Fruit fly (Drosophila melanogaster) whole organism, prepupa: ENCODE data around the gene hyx.

Experiments
- Blimp-1 ChIP-seq: fragments of 200-800 bp; sonication (Bioruptor generic); optimal IDR thresholded peaks from 3 replicates; lab custom pipeline; 2017; ENCODE audit warnings: missing biosample characterization, missing genetic modification characterization, mild to moderate bottlenecking, moderate library complexity, missing genetic modification reagents
- CG10631 ChIP-seq: fragments of 200-800 bp; sonication (Bioruptor generic); optimal IDR thresholded peaks from 2 replicates; lab custom pipeline; 2016; ENCODE audit warnings: missing biosample characterization, missing genetic modification characterization
- CG10669 ChIP-seq: fragments of 200-800 bp; sonication (Bioruptor generic); optimal IDR thresholded peaks from 3 replicates; lab custom pipeline; 2018; ENCODE audit warnings: missing biosample characterization, mild to moderate bottlenecking, missing genetic modification characterization, moderate library complexity
- CG11294 ChIP-seq: fragments of 200-800 bp; sonication (Bioruptor generic); IDR thresholded peaks from 2 replicates; pipeline ENCODE4 v1.3.6; 2022; ENCODE audit warnings: missing biosample characterization, missing genetic modification characterization
- CG11762 ChIP-seq: fragments of 200-800 bp; sonication (Bioruptor generic); optimal IDR thresholded peaks from 3 replicates; lab custom pipeline; 2016; ENCODE audit warnings: missing biosample characterization, missing genetic modification characterization; ENCODE audit not compliant: insufficient read depth
- CG15336 ChIP-seq: fragments of 200-800 bp; sonication (Bioruptor generic); IDR thresholded peaks from 2 replicates; pipeline ENCODE4 v1.3.6; 2022; ENCODE audit warnings: missing biosample characterization, missing genetic modification characterization
- CG1621 ChIP-seq: fragments of 200-800 bp; sonication (Bioruptor generic); optimal IDR thresholded peaks from 3 replicates; lab custom pipeline; 2018; ENCODE audit warnings: missing biosample characterization, mild to moderate bottlenecking, missing genetic modification characterization
- CG3032 ChIP-seq: fragments of 200-800 bp; optimal IDR thresholded peaks from 2 replicates; lab custom pipeline; 2019; ENCODE audit warnings: missing biosample characterization, mild to moderate bottlenecking, missing genetic modification characterization, moderate library complexity
- CG31627 ChIP-seq: fragments of 200-800 bp; sonication (Bioruptor generic); optimal IDR thresholded peaks from 3 replicates; lab custom pipeline; 2016; ENCODE audit warnings: missing biosample characterization, missing genetic modification characterization
- CG34406 ChIP-seq: fragments of 200-800 bp; sonication (Bioruptor generic); optimal IDR thresholded peaks from 3 replicates; lab custom pipeline; 2016; ENCODE audit warnings: missing biosample characterization, missing genetic modification characterization
- CG3919 ChIP-seq: fragments of 200-800 bp; sonication (Bioruptor generic); optimal IDR thresholded peaks from 3 replicates; lab custom pipeline; 2016; ENCODE audit warnings: missing biosample characterization, missing genetic modification characterization
- CG6163 ChIP-seq: fragments of 200-800 bp; sonication (Bioruptor generic); IDR thresholded peaks from 3 replicates; pipeline ENCODE4 v1.3.6; 2022; ENCODE audit warnings: missing biosample characterization, missing genetic modification characterization
- CG6276 ChIP-seq: fragments of 200-800 bp; sonication (Bioruptor generic); optimal IDR thresholded peaks from 2 replicates; lab custom pipeline; 2017; ENCODE audit warnings: missing biosample characterization, mild to moderate bottlenecking, missing genetic modification characterization
- CG6808 ChIP-seq: fragments of 200-800 bp; sonication (Bioruptor generic); optimal IDR thresholded peaks from 3 replicates; lab custom pipeline; 2017; ENCODE audit warnings: missing biosample characterization, missing genetic modification characterization, mild to moderate bottlenecking, moderate library complexity, missing genetic modification reagents
- CG6854 ChIP-seq: fragments of 200-800 bp; sonication (Bioruptor generic); optimal IDR thresholded peaks from 2 replicates; lab custom pipeline; 2017; ENCODE audit warnings: missing biosample characterization, mild to moderate bottlenecking, missing genetic modification characterization
- CG8119 ChIP-seq: fragments of 200-800 bp; sonication (Bioruptor generic); IDR thresholded peaks from 3 replicates; pipeline ENCODE4 v1.3.6; 2022; ENCODE audit warnings: missing biosample characterization, missing genetic modification characterization
- CG8319 ChIP-seq: fragments of 200-800 bp; sonication (Bioruptor generic); optimal IDR thresholded peaks from 3 replicates; lab custom pipeline; 2016; ENCODE audit warnings: missing biosample characterization, missing genetic modification characterization
- CG8632 ChIP-seq: fragments of 200-800 bp; sonication (Bioruptor generic); optimal IDR thresholded peaks from 3 replicates; lab custom pipeline; 2016; ENCODE audit warnings: missing biosample characterization, missing genetic modification characterization
- CG9139 ChIP-seq: fragments of 200-800 bp; sonication (Bioruptor generic); optimal IDR thresholded peaks from 3 replicates; lab custom pipeline; 2017; ENCODE audit warnings: missing biosample characterization, mild to moderate bottlenecking, missing genetic modification characterization
- Eip75B ChIP-seq: fragments of 200-800 bp; sonication (Bioruptor generic); optimal IDR thresholded peaks from 3 replicates; lab custom pipeline; 2016; ENCODE audit warnings: missing biosample characterization, missing genetic modification characterization
- Eip78C ChIP-seq: fragments of 200-800 bp; sonication (Bioruptor generic); peaks from one replicate; lab custom pipeline; 2016; ENCODE audit warnings: missing biosample characterization, missing genetic modification characterization
- Eip93F ChIP-seq: fragments of 200-800 bp; sonication (Bioruptor generic); optimal IDR thresholded peaks from 2 replicates; lab custom pipeline; 2016; ENCODE audit warnings: missing biosample characterization, mild to moderate bottlenecking, missing genetic modification characterization
- Ets21C ChIP-seq: fragments of 200-800 bp; sonication (Bioruptor generic); optimal IDR thresholded peaks from 3 replicates; lab custom pipeline; 2016; ENCODE audit warnings: missing biosample characterization, missing genetic modification characterization
- Ets96B ChIP-seq: fragments of 200-800 bp; optimal IDR thresholded peaks from 2 replicates; lab custom pipeline; 2019; ENCODE audit warnings: missing biosample characterization, mild to moderate bottlenecking, missing genetic modification characterization, moderate library complexity
- Gug ChIP-seq: fragments of 200-800 bp; sonication (Bioruptor generic); IDR thresholded peaks from 2 replicates; pipeline ENCODE4 v1.3.6; 2022; ENCODE audit warnings: missing biosample characterization, missing genetic modification characterization
- Hr4 ChIP-seq: fragments of 200-800 bp; sonication (Bioruptor generic); optimal IDR thresholded peaks from 3 replicates; lab custom pipeline; 2016; ENCODE audit warnings: missing biosample characterization, missing genetic modification characterization
- Met ChIP-seq: fragments of 200-800 bp; sonication (Bioruptor generic); optimal IDR thresholded peaks from 3 replicates; lab custom pipeline; 2016; ENCODE audit warnings: missing biosample characterization, missing genetic modification characterization
- OdsH ChIP-seq: fragments of 200-800 bp; sonication (Bioruptor generic); optimal IDR thresholded peaks from 3 replicates; lab custom pipeline; 2016; ENCODE audit warnings: missing biosample characterization, missing genetic modification characterization
- Smox ChIP-seq: fragments of 200-800 bp; sonication (Bioruptor generic); optimal IDR thresholded peaks from 3 replicates; lab custom pipeline; 2016; ENCODE audit warnings: missing biosample characterization, missing genetic modification characterization
- Sox14 ChIP-seq: fragments of 200-800 bp; sonication (Bioruptor generic); optimal IDR thresholded peaks from 3 replicates; lab custom pipeline; 2016; ENCODE audit warnings: missing biosample characterization, missing genetic modification characterization
- achi ChIP-seq: fragments of 200-800 bp; sonication (Bioruptor generic); optimal IDR thresholded peaks from 3 replicates; lab custom pipeline; 2016; ENCODE audit warnings: missing biosample characterization, missing genetic modification characterization
- acj6 ChIP-seq: fragments of 200-800 bp; sonication (Bioruptor generic); optimal IDR thresholded peaks from 3 replicates; lab custom pipeline; 2016; ENCODE audit warnings: missing biosample characterization, missing genetic modification characterization
- cyc ChIP-seq: fragments of 200-800 bp; sonication (Bioruptor generic); optimal IDR thresholded peaks from 3 replicates; lab custom pipeline; 2016; ENCODE audit warnings: missing biosample characterization, missing genetic modification characterization
- eg ChIP-seq: fragments of 200-800 bp; sonication (Bioruptor generic); IDR thresholded peaks from 3 replicates; pipeline ENCODE4 v1.3.6; 2022; ENCODE audit warnings: missing biosample characterization, missing genetic modification characterization
- esn ChIP-seq: fragments of 200-800 bp; sonication (Bioruptor generic); optimal IDR thresholded peaks from 2 replicates; lab custom pipeline; 2016; ENCODE audit warnings: missing biosample characterization, mild to moderate bottlenecking, missing genetic modification characterization, moderate library complexity
- fd59A ChIP-seq: fragments of 200-800 bp; sonication (Bioruptor generic); optimal IDR thresholded peaks from 2 replicates; lab custom pipeline; 2017; ENCODE audit warnings: missing biosample characterization, mild to moderate bottlenecking, missing genetic modification characterization, missing genetic modification reagents
- fd85E ChIP-seq: fragments of 200-800 bp; sonication (Bioruptor generic); optimal IDR thresholded peaks from 3 replicates; lab custom pipeline; 2016; ENCODE audit warnings: missing biosample characterization, missing genetic modification characterization
- fkh ChIP-seq: fragments of 200-800 bp; sonication (Bioruptor generic); optimal IDR thresholded peaks from 3 replicates; lab custom pipeline; 2017; ENCODE audit warnings: missing biosample characterization, mild to moderate bottlenecking, missing genetic modification characterization, moderate library complexity
- lz ChIP-seq: fragments of 200-800 bp; sonication (Bioruptor generic); optimal IDR thresholded peaks from 3 replicates; lab custom pipeline; 2016; ENCODE audit warnings: missing biosample characterization, missing genetic modification characterization
- pdm3 ChIP-seq: fragments of 200-800 bp; sonication (Bioruptor generic); optimal IDR thresholded peaks from 3 replicates; lab custom pipeline; 2016; ENCODE audit warnings: missing biosample characterization, missing genetic modification characterization
- salr ChIP-seq, 2 experiments: fragments of 200-800 bp; sonication (Bioruptor generic); optimal IDR thresholded peaks; 3 replicates each; lab custom pipeline; 2016 to 2018; ENCODE audit warnings: missing biosample characterization in 2 of 2, missing genetic modification characterization in 2 of 2, mild to moderate bottlenecking in 1 of 2
- spab ChIP-seq: fragments of 200-800 bp; sonication (Bioruptor generic); optimal IDR thresholded peaks from 2 replicates; lab custom pipeline; 2017; ENCODE audit warnings: missing biosample characterization, mild to moderate bottlenecking, missing genetic modification characterization, missing genetic modification reagents
- ss ChIP-seq, 2 experiments: fragments of 200-800 bp; sonication (Bioruptor generic); optimal IDR thresholded peaks; 2 replicates in 1 of 2; 3 replicates in 1 of 2; lab custom pipeline; 2017 to 2018; ENCODE audit warnings: mild to moderate bottlenecking in 2 of 2, missing biosample characterization in 2 of 2, missing genetic modification characterization in 2 of 2, moderate library complexity in 1 of 2
- topi ChIP-seq: fragments of 200-800 bp; sonication (Bioruptor generic); optimal IDR thresholded peaks from 3 replicates; lab custom pipeline; 2016; ENCODE audit warnings: missing biosample characterization, missing genetic modification characterization
- vri ChIP-seq: fragments of 200-800 bp; sonication (Bioruptor generic); optimal IDR thresholded peaks from 3 replicates; lab custom pipeline; 2016; ENCODE audit warnings: missing biosample characterization, mild to moderate bottlenecking, missing genetic modification characterization

Gene hyx

DNA sequence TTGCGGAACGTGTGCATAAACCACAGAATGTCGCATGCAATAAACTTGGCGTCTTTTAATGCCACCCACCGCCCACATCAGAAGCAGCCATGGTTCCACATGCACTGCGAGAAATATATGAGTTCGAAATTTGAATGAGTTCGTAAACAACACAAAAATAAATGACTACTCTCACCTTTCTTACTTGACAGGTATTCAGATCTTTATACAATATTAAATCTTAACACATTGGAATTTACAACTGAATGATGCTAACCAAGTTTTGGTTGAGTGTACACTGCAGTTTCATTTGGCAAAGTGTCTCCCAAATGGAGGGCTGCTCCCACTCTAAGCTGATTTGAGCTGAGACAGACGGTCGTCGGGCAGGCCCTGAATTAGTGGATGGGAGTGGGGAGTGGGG lies 36.4 kb downstream of the hyx start (continued):
- peak; percentile 49 for TF ChIP-seq Hr4 (GFP tag; lab: Kevin White, UChicago)
- TF ChIP-seq CG11294 (GFP tag; lab: Robert Waterston, UW) = no peak
- peak; percentile 32 for TF ChIP-seq CG6808 (GFP tag; lab: Kevin White, UChicago)
- TF ChIP-seq CG8119 = peak; percentile 50; the same call in 2 of the 3 replicates
- TF ChIP-seq CG34406 = no peak
- peak; percentile 35 for TF ChIP-seq Sox14
- peak in 1 of 2 experiments; percentile 43 for TF ChIP-seq ss (GFP tag; optimal IDR thresholded peaks at IDR 0.05; lab: Kevin White, UChicago)
- no peak for TF ChIP-seq fd85E
- 0 out of 2 replicates have a peak, but pooled peaks have one; percentile 20 for TF ChIP-seq Gug (GFP tag; lab: Robert Waterston, UW)
- no peak for TF ChIP-seq fkh
- TF ChIP-seq pdm3 = peak; percentile 54
- TF ChIP-seq CG10631 (GFP tag; lab: Kevin White, UChicago) = peak; percentile 39
- peak; percentile 48 for TF ChIP-seq cyc (GFP tag; lab: Kevin White, UChicago)
- TF ChIP-seq, all 60 proteins: peak for 38

dm6 chr3R:9079638-9080037 lies 41.1 kb downstream of the hyx start:
- no peak for TF ChIP-seq CG34406
- no peak for TF ChIP-seq acj6
- TF ChIP-seq CG15336 (GFP tag; lab: Robert Waterston, UW) = no peak
- no peak for TF ChIP-seq topi (GFP tag; lab: Kevin White, UChicago)
- TF ChIP-seq fd59A = no peak
- TF ChIP-seq esn (GFP tag; lab: Kevin White, UChicago) = no peak
- TF ChIP-seq CG1621 = no peak
- TF ChIP-seq spab (GFP tag; lab: Kevin White, UChicago) = no peak
- TF ChIP-seq CG6276 (GFP tag; lab: Kevin White, UChicago) = no peak
- TF ChIP-seq CG6163 (GFP tag; lab: Robert Waterston, UW) = no peak
- no peak for TF ChIP-seq pdm3
- TF ChIP-seq fkh = no peak
- no peak for TF ChIP-seq Met
- no peak for TF ChIP-seq Ets96B (tag; lab: Kevin White, UChicago)
- no peak for TF ChIP-seq Eip78C (GFP tag; lab: Kevin White, UChicago)
- TF ChIP-seq Eip75B (GFP tag; lab: Kevin White, UChicago) = no peak
- no peak for TF ChIP-seq Ets21C
- no peak for TF ChIP-seq eg (GFP tag; lab: Robert Waterston, UW)

DNA sequence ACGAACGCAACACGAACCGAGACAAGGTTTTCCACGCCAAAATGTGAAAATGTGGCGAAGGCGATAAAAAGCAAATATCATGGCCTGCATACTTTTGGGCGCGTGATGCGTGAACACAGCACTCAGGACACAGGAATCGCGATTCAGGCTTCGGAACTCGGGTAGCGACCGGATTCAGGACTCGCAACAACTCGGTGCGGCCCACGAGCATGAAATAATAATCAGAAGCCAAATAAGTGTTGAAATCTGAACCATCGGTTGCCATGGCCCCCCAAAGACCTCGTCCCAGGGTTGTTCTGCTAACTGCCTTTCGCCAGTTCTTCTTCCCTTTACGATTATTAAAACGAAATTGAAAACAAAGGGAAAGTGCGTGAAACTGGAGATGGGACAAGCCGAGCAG lies 43.8 kb downstream of the hyx start:
- no peak for TF ChIP-seq CG10669 (GFP tag; lab: Kevin White, UChicago)
- no peak for TF ChIP-seq Eip93F (GFP tag; lab: Kevin White, UChicago)
- TF ChIP-seq CG6854 = no peak
- no peak for TF ChIP-seq Sox14
- no peak for TF ChIP-seq esn (GFP tag; lab: Kevin White, UChicago)
- TF ChIP-seq CG10631 (GFP tag; lab: Kevin White, UChicago) = no peak
- TF ChIP-seq topi (GFP tag; lab: Kevin White, UChicago) = no peak
- TF ChIP-seq cyc (GFP tag; lab: Kevin White, UChicago) = no peak
- TF ChIP-seq fkh = no peak
- no peak for TF ChIP-seq Smox (GFP tag; lab: Kevin White, UChicago)
- no peak for TF ChIP-seq Met
- TF ChIP-seq vri = no peak
- TF ChIP-seq OdsH (GFP tag; lab: Kevin White, UChicago) = no peak
- TF ChIP-seq ss (GFP tag; optimal IDR thresholded peaks at IDR 0.05; lab: Kevin White, UChicago) = no peak
- no peak for TF ChIP-seq CG3032 (tag; lab: Kevin White, UChicago)
- TF ChIP-seq CG11762 = no peak
- no peak for TF ChIP-seq Hr4 (GFP tag; lab: Kevin White, UChicago)
- no peak for TF ChIP-seq CG8319 (GFP tag; lab: Kevin White, UChicago)
- TF ChIP-seq, all 60 proteins: peak for 0

dm6 chr3R:9083379-9083778 lies 44.8 kb downstream of the hyx start:
- TF ChIP-seq eg (GFP tag; lab: Robert Waterston, UW) (peak; percentile 48; the same call in 1 of the 3 replicates), CG11294 (GFP tag; lab: Robert Waterston, UW) (no peak), CG34406 (no peak), lz (no peak), CG15336 (GFP tag; lab: Robert Waterston, UW) (peak; percentile 54), Eip75B (GFP tag; lab: Kevin White, UChicago) (no peak), CG9139 (GFP tag; lab: Kevin White, UChicago) (no peak), achi (no peak), fd85E (no peak), CG31627 (GFP tag; lab: Kevin White, UChicago) (no peak), CG3919 (no peak), OdsH (GFP tag; lab: Kevin White, UChicago) (no peak), fkh (no peak), Smox (GFP tag; lab: Kevin White, UChicago) (no peak), pdm3 (no peak), CG1621 (no peak), Ets21C (no peak), spab (GFP tag; lab: Kevin White, UChicago) (no peak), CG8119 (0 out of 3 replicates have a peak, but pooled peaks have one; percentile 25), salr (GFP tag; optimal IDR thresholded peaks at IDR 0.05; lab: Kevin White, UChicago) (no peak), Blimp-1 (GFP tag; lab: Kevin White, UChicago) (no peak), CG8632 (GFP tag; lab: Kevin White, UChicago) (no peak)
